Worm (Caenorhabditis elegans) whole organism, L1 larva: ENCODE data around the gene Y54G2A.45.
A peak's percentile ranks its signal among the peaks of the same experiment; 100 is the strongest.
"Not testable (repeated sequence)": the region's sequence is repeated elsewhere in the genome, so short reads cannot be mapped to it uniquely, and the experiment has no call there.

ENCODE experiments used
- F16B12.6 ChIP-seq: fragments of 150-350 bp; optimal IDR thresholded peaks from 2 replicates; lab custom pipeline; 2014; ENCODE audit warnings: missing biosample characterization, missing genetic modification characterization
- alr-1 ChIP-seq: fragments of 200-800 bp; sonication (Bioruptor generic); optimal IDR thresholded peaks from 2 replicates; lab custom pipeline; 2018; ENCODE audit warnings: borderline replicate concordance, mild to moderate bottlenecking, missing genetic modification characterization, missing compliant biosample characterization
- ama-1 ChIP-seq: fragments of 150-350 bp; optimal IDR thresholded peaks from 2 replicates; lab custom pipeline; 2014
- ceh-63 ChIP-seq: fragments of 200-800 bp; sonication (Bioruptor generic); optimal IDR thresholded peaks from 2 replicates; lab custom pipeline; 2018; ENCODE audit warnings: mild to moderate bottlenecking, missing genetic modification characterization, missing compliant biosample characterization
- ceh-82 ChIP-seq, 3 experiments: fragments of 150-350 bp in 1 of 3; sonication (generic microtip) in 2 of 3; optimal IDR thresholded peaks; 2 replicates each; lab custom pipeline; 2014 to 2017; ENCODE audit warnings: missing biosample characterization in 3 of 3, missing genetic modification characterization in 3 of 3
- ces-1 ChIP-seq: fragments of 150-350 bp; optimal IDR thresholded peaks from 2 replicates; lab custom pipeline; 2014; ENCODE audit warnings: missing biosample characterization, missing genetic modification reagents, missing genetic modification characterization
- efl-1 ChIP-seq, 4 experiments: fragments of 150-350 bp; optimal IDR thresholded peaks in 3 of 4; peaks in 1 of 4; 1 replicate in 1 of 4; 2 replicates in 3 of 4; lab custom pipeline; 2014; ENCODE audit warnings: missing biosample characterization in 2 of 4, missing genetic modification characterization in 2 of 4, missing genetic modification reagents in 2 of 4
- egl-27 ChIP-seq, 2 experiments: fragments of 150-350 bp in 1 of 2; sonication (generic microtip); optimal IDR thresholded peaks; 3 replicates each; lab custom pipeline; 2017 to 2018; ENCODE audit warnings: missing biosample characterization in 2 of 2, missing genetic modification characterization in 2 of 2, missing genetic modification reagents in 2 of 2
- fkh-10 ChIP-seq: sonication (generic microtip); optimal IDR thresholded peaks from 2 replicates; lab custom pipeline; 2017; ENCODE audit warnings: missing biosample characterization, missing genetic modification reagents, missing genetic modification characterization
- fkh-8 ChIP-seq: sonication (generic microtip); optimal IDR thresholded peaks from 2 replicates; lab custom pipeline; 2016; ENCODE audit warnings: mild to moderate bottlenecking, missing genetic modification characterization, missing compliant biosample characterization
- grh-1 ChIP-seq: fragments of 200-800 bp; sonication (Bioruptor generic); IDR thresholded peaks from 2 replicates; pipeline ENCODE4 v1.3.6; 2022; ENCODE audit warnings: missing genetic modification reagents, missing genetic modification characterization, missing compliant biosample characterization
- hpl-2 ChIP-seq: fragments of 150-350 bp; optimal IDR thresholded peaks from 2 replicates; lab custom pipeline; 2014; ENCODE audit warnings: missing biosample characterization, missing genetic modification reagents, missing genetic modification characterization
- jun-1 ChIP-seq: fragments of 150-350 bp; optimal IDR thresholded peaks from 2 replicates; lab custom pipeline; 2014; ENCODE audit warnings: missing biosample characterization, missing genetic modification reagents, missing genetic modification characterization
- lin-15B ChIP-seq: fragments of 150-350 bp; sonication (generic microtip); optimal IDR thresholded peaks from 3 replicates; lab custom pipeline; 2014; ENCODE audit warnings: missing biosample characterization, missing genetic modification characterization
- lir-3 ChIP-seq: sonication (generic microtip); optimal IDR thresholded peaks from 2 replicates; lab custom pipeline; 2016; ENCODE audit warnings: mild to moderate bottlenecking, missing genetic modification characterization, moderate library complexity, missing compliant biosample characterization; ENCODE audit not compliant: poor library complexity
- mab-9 ChIP-seq: fragments of 200-800 bp; sonication (Bioruptor generic); IDR thresholded peaks from 2 replicates; pipeline ENCODE4 v1.3.6; 2022; ENCODE audit warnings: missing genetic modification reagents, missing genetic modification characterization, missing compliant biosample characterization
- mef-2 ChIP-seq: fragments of 150-350 bp; optimal IDR thresholded peaks from 2 replicates; lab custom pipeline; 2014; ENCODE audit warnings: missing biosample characterization, missing genetic modification characterization
- nhr-19 ChIP-seq: fragments of 200-800 bp; sonication (Bioruptor generic); conservative IDR thresholded peaks from 2 replicates; pipeline ENCODE4 v1.3.6; 2022; ENCODE audit warnings: missing genetic modification characterization, missing compliant biosample characterization
- nhr-20 ChIP-seq: sonication (generic microtip); optimal IDR thresholded peaks from 2 replicates; lab custom pipeline; 2016; ENCODE audit warnings: mild to moderate bottlenecking, missing genetic modification characterization, missing compliant biosample characterization
- nhr-71 ChIP-seq: sonication (generic microtip); optimal IDR thresholded peaks from 2 replicates; lab custom pipeline; 2016; ENCODE audit warnings: mild to moderate bottlenecking, missing genetic modification characterization, moderate library complexity, missing compliant biosample characterization
- nhr-76 ChIP-seq: sonication (generic microtip); optimal IDR thresholded peaks from 2 replicates; lab custom pipeline; 2017; ENCODE audit warnings: missing biosample characterization, missing genetic modification characterization
- nhr-77 ChIP-seq: fragments of 150-350 bp; optimal IDR thresholded peaks from 2 replicates; lab custom pipeline; 2014; ENCODE audit warnings: missing biosample characterization, missing genetic modification characterization
- nhr-85 ChIP-seq: sonication (generic microtip); peaks from one replicate; lab custom pipeline; 2016; ENCODE audit warnings: missing genetic modification characterization, inconsistent platforms, missing compliant biosample characterization
- pag-3 ChIP-seq: sonication (generic microtip); optimal IDR thresholded peaks from 2 replicates; lab custom pipeline; 2017; ENCODE audit warnings: missing genetic modification characterization, mild to moderate bottlenecking, missing compliant biosample characterization, antibody characterized with exemption, borderline replicate concordance; ENCODE audit not compliant: insufficient read depth
- pax-3 ChIP-seq: fragments of 200-800 bp; sonication (Bioruptor generic); optimal IDR thresholded peaks from 2 replicates; lab custom pipeline; 2018; ENCODE audit warnings: mild to moderate bottlenecking, missing genetic modification characterization, moderate library complexity, missing compliant biosample characterization
- rnt-1 ChIP-seq: sonication (generic microtip); optimal IDR thresholded peaks from 2 replicates; lab custom pipeline; 2016; ENCODE audit warnings: mild to moderate bottlenecking, missing genetic modification characterization, moderate library complexity, missing compliant biosample characterization
- snpc-4 ChIP-seq: fragments of 150-350 bp; optimal IDR thresholded peaks from 2 replicates; lab custom pipeline; 2014; ENCODE audit warnings: missing biosample characterization, missing genetic modification characterization
- sox-4 ChIP-seq: sonication (generic microtip); optimal IDR thresholded peaks from 2 replicates; lab custom pipeline; 2016; ENCODE audit warnings: missing genetic modification characterization, missing compliant biosample characterization
- sptf-1 ChIP-seq: fragments of 150-350 bp; optimal IDR thresholded peaks from 2 replicates; lab custom pipeline; 2014; ENCODE audit warnings: missing biosample characterization, missing genetic modification characterization
- unc-62 ChIP-seq: fragments of 150-350 bp; optimal IDR thresholded peaks from 2 replicates; lab custom pipeline; 2014; ENCODE audit warnings: missing biosample characterization, missing genetic modification reagents, missing genetic modification characterization
- unc-98 ChIP-seq: fragments of 200-800 bp; sonication (Bioruptor generic); IDR thresholded peaks from 2 replicates; pipeline ENCODE4 v1.3.6; 2022; ENCODE audit warnings: missing genetic modification characterization, missing compliant biosample characterization
- vab-15 ChIP-seq: sonication (generic microtip); optimal IDR thresholded peaks from 2 replicates; lab custom pipeline; 2017; ENCODE audit warnings: missing genotype, mild to moderate bottlenecking, missing genetic modification characterization, missing compliant biosample characterization
- ztf-4 ChIP-seq: fragments of 150-350 bp; optimal IDR thresholded peaks from 2 replicates; lab custom pipeline; 2014; ENCODE audit warnings: missing biosample characterization, missing genetic modification characterization

Y54G2A.45 gene

DNA sequence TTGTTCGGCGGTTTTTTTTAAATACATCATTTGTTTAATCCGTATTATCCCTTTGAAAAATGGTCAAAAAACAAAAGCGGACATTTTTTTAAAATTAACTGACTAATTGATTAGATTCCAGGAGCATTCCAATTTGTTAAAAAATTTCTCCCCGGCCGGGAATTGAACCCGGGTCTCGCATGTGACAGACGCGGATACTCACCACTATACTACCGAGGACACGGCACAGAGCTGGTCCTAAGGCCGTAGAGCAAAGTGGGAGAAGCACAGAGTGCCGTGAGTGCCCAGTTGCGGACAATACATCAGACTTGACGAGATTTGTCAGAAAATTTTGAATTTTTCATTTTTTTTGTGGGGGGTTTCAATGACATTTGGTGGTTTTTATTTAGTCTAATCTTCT lies 4.7 kb upstream of the Y54G2A.45 start:
- TF ChIP-seq rnt-1 (peak; percentile 9), lin-15B (tag; lab: Kevin White, UChicago) (no peak), alr-1 (tag; lab: Kevin White, UChicago) (no peak), sptf-1 (tag; lab: Kevin White, UChicago) (no peak), ztf-4 (tag; lab: Kevin White, UChicago) (no peak), ceh-63 (GFP tag; lab: Kevin White, UChicago) (no peak), grh-1 (GFP tag; lab: Robert Waterston, UW) (no peak), lir-3 (no peak), jun-1 (no peak), mab-9 (GFP tag; lab: Robert Waterston, UW) (no peak), sox-4 (no peak), pag-3 (no peak), ces-1 (GFP tag; lab: Kevin White, UChicago) (no peak), ama-1 (lab: Kevin White, UChicago) (no peak), F16B12.6 (tag; lab: Kevin White, UChicago) (no peak), fkh-10 (GFP tag; lab: Kevin White, UChicago) (no peak), nhr-71 (peak; percentile 6), fkh-8 (tag; lab: Kevin White, UChicago) (no peak), snpc-4 (no peak), efl-1 (optimal IDR thresholded peaks at IDR 0.05; lab: Kevin White, UChicago) (peak in 1 of 2 experiments; percentile 48), efl-1 (GFP tag; optimal IDR thresholded peaks at IDR 0.05 in 1 of 2; lab: Kevin White, UChicago) (peak in 1 of 2 experiments; percentile 3), nhr-85 (tag; lab: Kevin White, UChicago) (no peak), vab-15 (tag; lab: Kevin White, UChicago) (no peak), nhr-77 (no peak), hpl-2 (GFP tag; lab: Kevin White, UChicago) (peak; percentile 4)
- TF ChIP-seq, all 84 proteins: peak for 4

DNA sequence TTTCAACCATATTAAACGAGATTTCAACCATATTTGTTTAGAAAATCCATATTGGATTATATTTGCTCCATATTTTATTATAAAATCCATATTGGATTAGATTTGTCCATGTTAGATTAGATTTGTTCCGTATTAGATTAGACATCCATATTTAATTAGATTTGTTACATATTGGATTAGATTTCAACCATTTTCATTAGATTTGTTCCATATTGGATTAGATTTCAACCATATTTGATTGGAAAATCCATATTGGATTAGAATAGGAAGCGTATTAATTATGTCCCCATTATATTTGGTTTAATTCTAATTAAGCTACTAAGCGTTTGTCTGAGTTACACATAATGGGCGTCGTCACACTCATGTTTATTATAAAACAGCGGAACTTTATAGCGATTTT lies 4.1 kb upstream of the Y54G2A.45 start, which contains the start of gene Y54G2A.44:
TSS of gene Y54G2A.44 (plus strand) at position 301 of the 400 bp plus-strand sequence.
- TF ChIP-seq mab-9 (GFP tag; lab: Robert Waterston, UW); lir-3; sox-4: not testable (repeated sequence)

ce11 chrIV:2802193-2802592 lies 3.5 kb upstream of the Y54G2A.45 start:
- no peak for TF ChIP-seq efl-1 (optimal IDR thresholded peaks at IDR 0.05; lab: Kevin White, UChicago)
- TF ChIP-seq efl-1 (GFP tag; optimal IDR thresholded peaks at IDR 0.05 in 1 of 2; lab: Kevin White, UChicago) = peak in 1 of 2 experiments; percentile 85
- TF ChIP-seq nhr-20 = no peak

ce11 chrIV:2803652-2804051 lies 2.0 kb upstream of the Y54G2A.45 start, which contains the start of gene Y54G2A.32:
Y54G2A.32 (plus strand) TSS chrIV:2803952.
- TF ChIP-seq alr-1 (tag; lab: Kevin White, UChicago) (no peak), sox-4 (no peak), vab-15 (tag; lab: Kevin White, UChicago) (no peak), rnt-1 (no peak)

DNA sequence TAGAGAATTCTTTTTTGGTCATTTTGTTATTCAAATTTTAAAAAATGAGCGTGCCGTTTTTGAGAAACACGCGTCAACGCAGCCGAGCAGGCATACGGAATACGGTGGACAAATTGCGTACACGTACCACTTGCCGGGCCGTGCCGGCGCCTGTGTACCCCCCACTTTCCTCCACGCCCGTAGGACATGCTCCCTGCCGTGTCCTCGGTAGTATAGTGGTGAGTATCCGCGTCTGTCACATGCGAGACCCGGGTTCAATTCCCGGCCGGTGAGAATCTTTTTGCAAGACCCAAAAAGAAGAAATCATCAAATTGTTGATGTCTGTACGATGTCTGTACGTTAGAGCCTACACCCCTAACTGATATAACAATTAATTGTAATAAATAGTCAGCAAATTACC lies 2.5 kb downstream of the Y54G2A.45 start:
- no peak for TF ChIP-seq nhr-76 (tag; lab: Kevin White, UChicago)
- TF ChIP-seq mef-2 = no peak
- no peak for TF ChIP-seq jun-1
- TF ChIP-seq unc-98 (GFP tag; lab: Robert Waterston, UW) = no peak
- TF ChIP-seq pax-3 = no peak
- no peak for TF ChIP-seq unc-62
- no peak for TF ChIP-seq vab-15 (tag; lab: Kevin White, UChicago)
- no peak for TF ChIP-seq ceh-82 (tag; optimal IDR thresholded peaks at IDR 0.05; lab: Kevin White, UChicago)
- TF ChIP-seq F16B12.6 (tag; lab: Kevin White, UChicago) = no peak
- TF ChIP-seq egl-27 (tag; optimal IDR thresholded peaks at IDR 0.05; lab: Kevin White, UChicago) = no peak
- no peak for TF ChIP-seq nhr-19 (GFP tag; lab: Robert Waterston, UW)
